Worm (Caenorhabditis elegans) whole organism, late embryonic: Measurements from ENCODE around the gene F13B12.7.

Experiments
- C38D4.7 ChIP-seq: fragments of 200-800 bp; sonication (Bioruptor generic); optimal IDR thresholded peaks from 2 replicates; lab custom pipeline; 2018; ENCODE audit warnings: mild to moderate bottlenecking, missing genetic modification characterization, moderate library complexity, missing compliant biosample characterization
- K09A11.1 ChIP-seq: sonication (generic microtip); optimal IDR thresholded peaks from 2 replicates; lab custom pipeline; 2017; ENCODE audit warnings: antibody characterized with exemption, mild to moderate bottlenecking, missing genetic modification characterization, missing compliant biosample characterization; ENCODE audit not compliant: insufficient read depth
- ceh-14 ChIP-seq: sonication (generic microtip); optimal IDR thresholded peaks from 2 replicates; lab custom pipeline; 2016; ENCODE audit warnings: missing genotype, missing genetic modification characterization, missing compliant biosample characterization
- ceh-18 ChIP-seq: sonication (generic microtip); optimal IDR thresholded peaks from 2 replicates; lab custom pipeline; 2016; ENCODE audit warnings: missing genetic modification characterization, missing compliant biosample characterization
- ceh-19 ChIP-seq: fragments of 200-800 bp; sonication (Bioruptor generic); optimal IDR thresholded peaks from 2 replicates; lab custom pipeline; 2018; ENCODE audit warnings: mild to moderate bottlenecking, missing genetic modification characterization, missing compliant biosample characterization
- ceh-22 ChIP-seq: sonication (generic microtip); optimal IDR thresholded peaks from 2 replicates; lab custom pipeline; 2017; ENCODE audit warnings: missing biosample characterization, missing genetic modification characterization
- ceh-24 ChIP-seq: sonication (generic microtip); optimal IDR thresholded peaks from 2 replicates; lab custom pipeline; 2016; ENCODE audit warnings: mild to moderate bottlenecking, missing genetic modification characterization, missing compliant biosample characterization
- ceh-31 ChIP-seq: sonication (generic microtip); optimal IDR thresholded peaks from 2 replicates; lab custom pipeline; 2016; ENCODE audit warnings: missing genetic modification characterization, missing compliant biosample characterization
- ceh-45 ChIP-seq: fragments of 200-800 bp; sonication (Bioruptor generic); IDR thresholded peaks from 2 replicates; pipeline ENCODE4 v1.3.6; 2022; ENCODE audit warnings: missing genetic modification reagents, missing genetic modification characterization, missing compliant biosample characterization
- ceh-48 ChIP-seq: sonication (generic microtip); optimal IDR thresholded peaks from 2 replicates; lab custom pipeline; 2016; ENCODE audit warnings: missing genetic modification characterization, inconsistent platforms, missing compliant biosample characterization
- ceh-6 ChIP-seq: fragments of 200-800 bp; sonication (Bioruptor generic); optimal IDR thresholded peaks from 2 replicates; lab custom pipeline; 2018; ENCODE audit warnings: mild to moderate bottlenecking, missing genetic modification characterization, missing compliant biosample characterization
- dmd-4 ChIP-seq: sonication (generic microtip); optimal IDR thresholded peaks from 2 replicates; lab custom pipeline; 2016; ENCODE audit warnings: borderline replicate concordance, missing genetic modification characterization, missing compliant biosample characterization
- eyg-1 ChIP-seq: sonication (generic microtip); optimal IDR thresholded peaks from 2 replicates; lab custom pipeline; 2016; ENCODE audit warnings: missing genotype, missing genetic modification characterization, missing compliant biosample characterization
- fax-1 ChIP-seq: sonication (generic microtip); optimal IDR thresholded peaks from 2 replicates; lab custom pipeline; 2016; ENCODE audit warnings: missing genotype, missing genetic modification characterization, missing compliant biosample characterization
- fkh-10 ChIP-seq: fragments of 150-350 bp; optimal IDR thresholded peaks from 2 replicates; lab custom pipeline; 2014; ENCODE audit warnings: missing biosample characterization, missing genetic modification reagents, missing genetic modification characterization
- fkh-6 ChIP-seq: sonication (generic microtip); optimal IDR thresholded peaks from 2 replicates; lab custom pipeline; 2016; ENCODE audit warnings: missing genetic modification characterization, missing compliant biosample characterization
- gmeb-2 ChIP-seq: sonication (generic microtip); optimal IDR thresholded peaks from 2 replicates; lab custom pipeline; 2016; ENCODE audit warnings: missing genetic modification characterization, inconsistent platforms, missing compliant biosample characterization
- hlh-6 ChIP-seq: sonication (generic microtip); optimal IDR thresholded peaks from 2 replicates; lab custom pipeline; 2016; ENCODE audit warnings: missing genotype, missing genetic modification characterization, missing compliant biosample characterization
- hlh-8 ChIP-seq: sonication (generic microtip); optimal IDR thresholded peaks from 2 replicates; lab custom pipeline; 2016; ENCODE audit warnings: missing genotype, missing genetic modification characterization, missing compliant biosample characterization
- lim-6 ChIP-seq: sonication (generic microtip); optimal IDR thresholded peaks from 2 replicates; lab custom pipeline; 2016; ENCODE audit warnings: missing genetic modification characterization, missing compliant biosample characterization
- lin-11 ChIP-seq: fragments of 200-800 bp; sonication (Bioruptor generic); optimal IDR thresholded peaks from 2 replicates; lab custom pipeline; 2018; ENCODE audit warnings: mild to moderate bottlenecking, missing genetic modification characterization, missing compliant biosample characterization
- mec-3 ChIP-seq: sonication (generic microtip); optimal IDR thresholded peaks from 2 replicates; lab custom pipeline; 2016; ENCODE audit warnings: borderline replicate concordance, missing genetic modification characterization, missing compliant biosample characterization
- nfya-1 ChIP-seq: sonication (generic microtip); optimal IDR thresholded peaks from 2 replicates; lab custom pipeline; 2017; ENCODE audit warnings: missing genetic modification characterization, mild to moderate bottlenecking, missing compliant biosample characterization, antibody characterized with exemption, moderate library complexity
- nhr-232 ChIP-seq: sonication (generic microtip); optimal IDR thresholded peaks from 2 replicates; lab custom pipeline; 2016; ENCODE audit warnings: missing genetic modification characterization, missing compliant biosample characterization
- odd-2 ChIP-seq: sonication (generic microtip); optimal IDR thresholded peaks from 2 replicates; lab custom pipeline; 2017; ENCODE audit warnings: antibody characterized with exemption, mild to moderate bottlenecking, missing genetic modification characterization, missing compliant biosample characterization
- pag-3 ChIP-seq: sonication (generic microtip); optimal IDR thresholded peaks from 2 replicates; lab custom pipeline; 2016; ENCODE audit warnings: missing compliant biosample characterization, missing genetic modification characterization, borderline replicate concordance
- pat-9 ChIP-seq: fragments of 200-800 bp; sonication (Bioruptor generic); optimal IDR thresholded peaks from 2 replicates; lab custom pipeline; 2018; ENCODE audit warnings: mild to moderate bottlenecking, missing genetic modification characterization, moderate library complexity, missing compliant biosample characterization
- pax-1 ChIP-seq: fragments of 150-350 bp; optimal IDR thresholded peaks from 2 replicates; lab custom pipeline; 2014; ENCODE audit warnings: missing biosample characterization, missing genetic modification characterization
- pqm-1 ChIP-seq: sonication (generic microtip); optimal IDR thresholded peaks from 2 replicates; lab custom pipeline; 2016; ENCODE audit warnings: missing genetic modification characterization, missing compliant biosample characterization
- pros-1 ChIP-seq: fragments of 150-350 bp; optimal IDR thresholded peaks from 2 replicates; lab custom pipeline; 2014; ENCODE audit warnings: missing biosample characterization, missing genetic modification reagents, missing genetic modification characterization
- sox-4 ChIP-seq: sonication (generic microtip); optimal IDR thresholded peaks from 2 replicates; lab custom pipeline; 2017; ENCODE audit warnings: mild to moderate bottlenecking, missing genetic modification characterization, inconsistent platforms, missing compliant biosample characterization
- syd-9 ChIP-seq: sonication (generic microtip); optimal IDR thresholded peaks from 2 replicates; lab custom pipeline; 2016; ENCODE audit warnings: mild to moderate bottlenecking, missing genetic modification characterization, moderate library complexity, missing compliant biosample characterization
- tbx-2 ChIP-seq: sonication (generic microtip); optimal IDR thresholded peaks from 2 replicates; lab custom pipeline; 2016; ENCODE audit warnings: missing genetic modification characterization, missing compliant biosample characterization
- tbx-7 ChIP-seq: sonication (generic microtip); optimal IDR thresholded peaks from 2 replicates; lab custom pipeline; 2016; ENCODE audit warnings: missing genotype, missing genetic modification characterization, missing compliant biosample characterization
- ttx-3 ChIP-seq: sonication (generic microtip); optimal IDR thresholded peaks from 2 replicates; lab custom pipeline; 2016; ENCODE audit warnings: missing genetic modification reagents, missing genetic modification characterization, missing compliant biosample characterization
- unc-3 ChIP-seq, 2 experiments: fragments of 200-800 bp in 1 of 2; sonication (Bioruptor generic) in 1 of 2; sonication (generic microtip) in 1 of 2; conservative IDR thresholded peaks in 1 of 2; optimal IDR thresholded peaks in 1 of 2; 2 replicates each; pipeline versions ENCODE4 v1.3.6 to Lab custom; 2016 to 2022; ENCODE audit warnings: missing compliant biosample characterization in 2 of 2, missing genetic modification characterization in 2 of 2, missing genetic modification reagents in 1 of 2
- unc-42 ChIP-seq: sonication (generic microtip); optimal IDR thresholded peaks from 2 replicates; lab custom pipeline; 2016; ENCODE audit warnings: missing genotype, missing genetic modification characterization, missing compliant biosample characterization
- unc-55 ChIP-seq: sonication (generic microtip); optimal IDR thresholded peaks from 2 replicates; lab custom pipeline; 2017; ENCODE audit warnings: missing biosample characterization, missing genetic modification reagents, missing genetic modification characterization
- unc-86 ChIP-seq: sonication (generic microtip); optimal IDR thresholded peaks from 2 replicates; lab custom pipeline; 2016; ENCODE audit warnings: missing genetic modification characterization, missing compliant biosample characterization
- zip-5 ChIP-seq: sonication (generic microtip); optimal IDR thresholded peaks from 2 replicates; lab custom pipeline; 2016; ENCODE audit warnings: missing genetic modification characterization, missing compliant biosample characterization

The F13B12.7 gene

DNA sequence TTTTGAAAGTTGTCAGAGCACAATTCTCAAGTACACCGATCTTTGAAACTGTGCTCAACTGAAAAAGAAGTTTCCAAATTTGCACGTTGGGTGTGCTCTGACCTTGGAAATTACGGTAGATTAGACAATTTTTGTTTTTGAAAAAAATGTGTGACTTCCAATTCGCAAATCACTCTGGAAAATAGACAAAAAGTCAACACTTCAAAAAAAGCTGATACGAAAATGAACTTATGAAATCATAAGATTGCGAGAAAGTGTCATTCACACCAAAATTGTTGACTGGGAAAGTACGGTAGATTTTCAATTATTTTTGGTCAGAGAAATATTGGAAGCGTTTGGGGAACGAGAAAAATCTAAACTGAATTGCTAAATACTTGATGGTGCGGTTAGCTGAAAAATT, 23.7 kb downstream of the F13B12.7 start:
- TF ChIP-seq fkh-6 (tag; lab: Kevin White, UChicago) = no peak
- no peak for TF ChIP-seq hlh-6
- TF ChIP-seq ttx-3 (tag; lab: Kevin White, UChicago) = no peak
- no peak for TF ChIP-seq ceh-24 (tag; lab: Kevin White, UChicago)
- TF ChIP-seq ceh-45 (GFP tag; lab: Robert Waterston, UW) = no peak
- no peak for TF ChIP-seq sox-4 (tag; lab: Kevin White, UChicago)
- no peak for TF ChIP-seq zip-5 (tag; lab: Kevin White, UChicago)
- no peak for TF ChIP-seq fax-1 (tag; lab: Kevin White, UChicago)
- TF ChIP-seq eyg-1 = no peak
- TF ChIP-seq ceh-19 = no peak

ce11 chrIV:10468662-10469061, 25.1 kb downstream of the F13B12.7 start:
- no peak for TF ChIP-seq tbx-7 (tag; lab: Kevin White, UChicago)
- no peak for TF ChIP-seq ttx-3 (tag; lab: Kevin White, UChicago)
- no peak for TF ChIP-seq ceh-24 (tag; lab: Kevin White, UChicago)

ce11 chrIV:10469494-10469893, 25.9 kb downstream of the F13B12.7 start, which contains the start of gene ugt-44:
Gene ugt-44 (plus strand): TSS chrIV:10469741.
- TF ChIP-seq syd-9 (tag; lab: Kevin White, UChicago) (no peak), gmeb-2 (tag; lab: Kevin White, UChicago) (no peak)

ce11 chrIV:10472478-10472877, 28.9 kb downstream of the F13B12.7 start, which contains the start of gene bgnt-1.1:
Gene bgnt-1.1 (plus strand): TSS chrIV:10472778.
- TF ChIP-seq ceh-19 (no peak), ceh-6 (GFP tag; lab: Kevin White, UChicago) (no peak), tbx-7 (tag; lab: Kevin White, UChicago) (no peak), hlh-8 (no peak), odd-2 (tag; lab: Kevin White, UChicago) (no peak), zip-5 (tag; lab: Kevin White, UChicago) (no peak), K09A11.1 (tag; lab: Kevin White, UChicago) (no peak), lin-11 (tag; lab: Kevin White, UChicago) (no peak), mec-3 (tag; lab: Kevin White, UChicago) (no peak), dmd-4 (tag; lab: Kevin White, UChicago) (no peak), pros-1 (tag; lab: Kevin White, UChicago) (no peak), pat-9 (tag; lab: Kevin White, UChicago) (no peak)

ce11 chrIV:10475234-10475633, 31.6 kb downstream of the F13B12.7 start:
- no peak for TF ChIP-seq unc-3 (GFP tag; conservative IDR thresholded peaks at IDR 0.05; lab: Robert Waterston, UW)
- no peak for TF ChIP-seq unc-3 (tag; optimal IDR thresholded peaks at IDR 0.05; lab: Kevin White, UChicago)
- no peak for TF ChIP-seq pqm-1 (tag; lab: Kevin White, UChicago)
- no peak for TF ChIP-seq ceh-22
- TF ChIP-seq ceh-48 (tag; lab: Kevin White, UChicago) = no peak
- no peak for TF ChIP-seq ceh-6 (GFP tag; lab: Kevin White, UChicago)
- TF ChIP-seq C38D4.7 (GFP tag; lab: Kevin White, UChicago) = no peak
- no peak for TF ChIP-seq syd-9 (tag; lab: Kevin White, UChicago)
- no peak for TF ChIP-seq pax-1
- no peak for TF ChIP-seq mec-3 (tag; lab: Kevin White, UChicago)
- TF ChIP-seq nhr-232 (tag; lab: Kevin White, UChicago) = no peak
- TF ChIP-seq, all 69 proteins: peak for 0

DNA sequence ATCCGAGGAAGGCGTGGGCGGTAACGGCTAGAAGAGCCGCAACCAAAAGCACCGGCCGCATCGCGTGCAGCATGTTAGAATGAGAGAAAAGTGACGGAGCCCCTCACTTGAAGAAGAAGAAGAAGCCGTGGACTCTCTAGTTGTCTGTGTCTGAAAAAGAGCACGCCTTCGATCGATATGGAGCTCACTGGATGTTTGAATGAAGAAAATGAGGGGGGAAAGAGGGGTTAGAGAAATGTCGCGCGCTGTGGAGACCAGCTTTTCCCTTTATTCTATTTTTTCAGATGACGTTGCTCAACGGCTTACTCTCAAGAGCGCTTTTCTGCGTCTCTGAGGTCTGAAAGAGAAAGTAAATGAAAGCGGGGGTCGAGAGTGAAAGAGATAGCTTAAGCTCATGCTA, 38.1 kb downstream of the F13B12.7 start, which contains the start of gene egl-21:
egl-21 (minus strand) TSS at position 150 of the 400 bp plus-strand sequence.
- peak; percentile 43 for TF ChIP-seq ceh-31 (tag; lab: Kevin White, UChicago)
- peak; percentile 2 for TF ChIP-seq unc-86 (tag; lab: Kevin White, UChicago)
- no peak for TF ChIP-seq pag-3 (tag; lab: Kevin White, UChicago)
- TF ChIP-seq nfya-1 (tag; lab: Kevin White, UChicago) = peak; percentile 25
- TF ChIP-seq unc-42 = peak; percentile 81
- TF ChIP-seq pat-9 (tag; lab: Kevin White, UChicago) = no peak
- TF ChIP-seq lim-6 (tag; lab: Kevin White, UChicago) = peak; percentile 1
- TF ChIP-seq unc-55 (GFP tag; lab: Kevin White, UChicago) = peak; percentile 13
- peak; percentile 17 for TF ChIP-seq ceh-18 (tag; lab: Kevin White, UChicago)
- TF ChIP-seq tbx-2 (tag; lab: Kevin White, UChicago) = peak; percentile 6
- peak; percentile 67 for TF ChIP-seq ceh-14
- TF ChIP-seq ceh-48 (tag; lab: Kevin White, UChicago) = peak; percentile 66
- no peak for TF ChIP-seq fkh-10 (GFP tag; lab: Kevin White, UChicago)
- TF ChIP-seq odd-2 (tag; lab: Kevin White, UChicago) = no peak
